Fruit fly (Drosophila melanogaster) whole organism, embryonic: Measurements from ENCODE around the gene RpS29.

Experiments used
- C15 ChIP-seq: fragments of 200-800 bp; sonication (Bioruptor generic); IDR thresholded peaks from 3 replicates; pipeline ENCODE4 v1.3.6; 2022; ENCODE audit warnings: missing biosample characterization, missing genetic modification characterization
- CG10147 ChIP-seq: fragments of 200-800 bp; sonication (Bioruptor generic); optimal IDR thresholded peaks from 2 replicates; lab custom pipeline; 2019; ENCODE audit warnings: missing biosample characterization, mild to moderate bottlenecking, missing genetic modification characterization, moderate library complexity
- CG10565 ChIP-seq: fragments of 200-800 bp; sonication (Bioruptor generic); optimal IDR thresholded peaks from 3 replicates; lab custom pipeline; 2016; ENCODE audit warnings: missing biosample characterization, mild to moderate bottlenecking, missing genetic modification characterization
- CG11247 ChIP-seq: fragments of 200-800 bp; sonication (Bioruptor generic); IDR thresholded peaks from 2 replicates; pipeline ENCODE4 v1.3.6; 2022; ENCODE audit warnings: missing biosample characterization, missing genetic modification characterization
- CG11560 ChIP-seq: fragments of 200-800 bp; sonication (Bioruptor generic); IDR thresholded peaks from 3 replicates; pipeline ENCODE4 v1.3.6; 2022; ENCODE audit warnings: missing biosample characterization, missing genetic modification characterization
- CG12391 ChIP-seq: fragments of 200-800 bp; sonication (Bioruptor generic); optimal IDR thresholded peaks from 3 replicates; lab custom pipeline; 2018; ENCODE audit warnings: missing biosample characterization, mild to moderate bottlenecking, missing genetic modification characterization, moderate library complexity
- CG12942 ChIP-seq: fragments of 200-800 bp; sonication (Bioruptor generic); optimal IDR thresholded peaks from 3 replicates; lab custom pipeline; 2016; ENCODE audit warnings: missing biosample characterization, missing genetic modification characterization
- CG17186 ChIP-seq: fragments of 200-800 bp; sonication (Bioruptor generic); optimal IDR thresholded peaks from 3 replicates; lab custom pipeline; 2017; ENCODE audit warnings: missing biosample characterization, missing genetic modification reagents, missing genetic modification characterization
- CG17361 ChIP-seq: fragments of 200-800 bp; sonication (Bioruptor generic); IDR thresholded peaks from 3 replicates; pipeline ENCODE4 v1.3.6; 2022; ENCODE audit warnings: missing biosample characterization, missing genetic modification characterization
- CG18262 ChIP-seq: fragments of 200-800 bp; optimal IDR thresholded peaks from 3 replicates; lab custom pipeline; 2019; ENCODE audit warnings: missing biosample characterization, mild to moderate bottlenecking, missing genetic modification characterization, moderate library complexity
- CG1832 ChIP-seq: fragments of 200-800 bp; sonication (Bioruptor generic); optimal IDR thresholded peaks from 2 replicates; lab custom pipeline; 2017; ENCODE audit warnings: missing biosample characterization, mild to moderate bottlenecking, missing genetic modification characterization, inconsistent platforms
- CG2120 ChIP-seq: fragments of 200-800 bp; sonication (Bioruptor generic); optimal IDR thresholded peaks from 3 replicates; lab custom pipeline; 2016; ENCODE audit warnings: missing biosample characterization, missing genetic modification characterization
- CG2678 ChIP-seq: fragments of 200-800 bp; sonication (Bioruptor generic); optimal IDR thresholded peaks from 3 replicates; lab custom pipeline; 2019; ENCODE audit warnings: missing biosample characterization, mild to moderate bottlenecking, missing genetic modification characterization, moderate library complexity
- CG2712 ChIP-seq: fragments of 200-800 bp; optimal IDR thresholded peaks from 3 replicates; lab custom pipeline; 2019; ENCODE audit warnings: missing biosample characterization, mild to moderate bottlenecking, missing genetic modification characterization, moderate library complexity
- CG31388 ChIP-seq: fragments of 200-800 bp; sonication (Bioruptor generic); optimal IDR thresholded peaks from 2 replicates; lab custom pipeline; 2016; ENCODE audit warnings: missing biosample characterization, missing genetic modification characterization
- CG31441 ChIP-seq: fragments of 200-800 bp; sonication (Bioruptor generic); IDR thresholded peaks from 2 replicates; pipeline ENCODE4 v1.3.6; 2022; ENCODE audit warnings: missing biosample characterization, missing genetic modification characterization
- CG32772 ChIP-seq: fragments of 200-800 bp; sonication (Bioruptor generic); IDR thresholded peaks from 2 replicates; pipeline ENCODE4 v1.3.6; 2022; ENCODE audit warnings: missing biosample characterization, missing genetic modification characterization
- CG34422 ChIP-seq: fragments of 200-800 bp; sonication (Bioruptor generic); IDR thresholded peaks from 3 replicates; pipeline ENCODE4 v1.3.6; 2022; ENCODE audit warnings: missing biosample characterization, missing genetic modification characterization
- CG42726 ChIP-seq: fragments of 200-800 bp; sonication (Bioruptor generic); IDR thresholded peaks from 2 replicates; pipeline ENCODE4 v1.3.6; 2022; ENCODE audit warnings: missing biosample characterization, missing genetic modification characterization; ENCODE audit not compliant: partially characterized antibody
- CG4282 ChIP-seq: fragments of 200-800 bp; sonication (Bioruptor generic); optimal IDR thresholded peaks from 2 replicates; lab custom pipeline; 2016; ENCODE audit warnings: missing biosample characterization, missing genetic modification characterization
- CG4360 ChIP-seq: fragments of 200-800 bp; sonication (Bioruptor generic); IDR thresholded peaks from 2 replicates; pipeline ENCODE4 v1.3.6; 2022; ENCODE audit warnings: missing biosample characterization, missing genetic modification characterization
- CG4424 ChIP-seq: fragments of 200-800 bp; sonication (Bioruptor generic); optimal IDR thresholded peaks from 3 replicates; lab custom pipeline; 2016; ENCODE audit warnings: missing biosample characterization, missing genetic modification characterization
- CG5245 ChIP-seq: fragments of 200-800 bp; sonication (Bioruptor generic); optimal IDR thresholded peaks from 3 replicates; lab custom pipeline; 2016; ENCODE audit warnings: missing biosample characterization, missing genetic modification characterization
- CG5953 ChIP-seq: fragments of 200-800 bp; sonication (Bioruptor generic); IDR thresholded peaks from 2 replicates; pipeline ENCODE4 v1.3.6; 2022; ENCODE audit warnings: missing biosample characterization, missing genetic modification characterization
- CG7745 ChIP-seq: fragments of 200-800 bp; sonication (Bioruptor generic); optimal IDR thresholded peaks from 2 replicates; lab custom pipeline; 2018; ENCODE audit warnings: missing biosample characterization, mild to moderate bottlenecking, missing genetic modification characterization, moderate library complexity
- CG9876 ChIP-seq: fragments of 200-800 bp; sonication (Bioruptor generic); optimal IDR thresholded peaks from 2 replicates; lab custom pipeline; 2016; ENCODE audit warnings: missing biosample characterization, missing genetic modification characterization
- CrebB ChIP-seq: fragments of 200-800 bp; sonication (Bioruptor generic); optimal IDR thresholded peaks from 3 replicates; lab custom pipeline; 2018; ENCODE audit warnings: missing biosample characterization, mild to moderate bottlenecking, missing genetic modification characterization
- H2.0 ChIP-seq: fragments of 200-800 bp; sonication (Bioruptor generic); IDR thresholded peaks from 2 replicates; pipeline ENCODE4 v1.3.6; 2022; ENCODE audit warnings: missing biosample characterization, missing genetic modification characterization
- Hr51 ChIP-seq, 2 experiments: fragments of 200-800 bp; sonication (Bioruptor generic); optimal IDR thresholded peaks; 2 replicates in 1 of 2; 3 replicates in 1 of 2; lab custom pipeline; 2016 to 2018; ENCODE audit warnings: missing biosample characterization in 2 of 2, missing genetic modification characterization in 2 of 2, mild to moderate bottlenecking in 1 of 2, moderate library complexity in 1 of 2
- Jarid2 ChIP-seq: fragments of 200-800 bp; sonication (Bioruptor generic); optimal IDR thresholded peaks from 3 replicates; lab custom pipeline; 2017; ENCODE audit warnings: mild to moderate bottlenecking, missing biosample characterization, missing genetic modification reagents, missing genetic modification characterization
- Mad ChIP-seq: fragments of 200-800 bp; sonication (Bioruptor generic); optimal IDR thresholded peaks from 2 replicates; lab custom pipeline; 2016; ENCODE audit warnings: missing biosample characterization, missing genetic modification characterization
- Max ChIP-seq: fragments of 200-800 bp; sonication (Bioruptor generic); optimal IDR thresholded peaks from 2 replicates; lab custom pipeline; 2016; ENCODE audit warnings: missing biosample characterization, mild to moderate bottlenecking, missing genetic modification characterization
- NFAT ChIP-seq: fragments of 200-800 bp; sonication (Bioruptor generic); IDR thresholded peaks from 2 replicates; pipeline ENCODE4 v1.3.6; 2022; ENCODE audit warnings: missing biosample characterization, missing genetic modification characterization
- Nf-YB ChIP-seq: fragments of 200-800 bp; sonication (Bioruptor generic); optimal IDR thresholded peaks from 3 replicates; lab custom pipeline; 2019; ENCODE audit warnings: missing biosample characterization, mild to moderate bottlenecking, missing genetic modification characterization, moderate library complexity
- Ravus ChIP-seq: fragments of 200-800 bp; sonication (Bioruptor generic); IDR thresholded peaks from 2 replicates; pipeline ENCODE4 v1.3.6; 2022; ENCODE audit warnings: missing biosample characterization, missing genetic modification characterization
- az2 ChIP-seq: fragments of 200-800 bp; sonication (Bioruptor generic); optimal IDR thresholded peaks from 3 replicates; lab custom pipeline; 2016; ENCODE audit warnings: missing biosample characterization, missing genetic modification characterization
- crp ChIP-seq, 2 experiments: fragments of 200-800 bp; sonication (Bioruptor generic); optimal IDR thresholded peaks; 2 replicates in 1 of 2; 3 replicates in 1 of 2; lab custom pipeline; 2017; ENCODE audit warnings: missing biosample characterization in 2 of 2, missing genetic modification characterization in 2 of 2, mild to moderate bottlenecking in 1 of 2, moderate library complexity in 1 of 2
- dm ChIP-seq: fragments of 200-800 bp; sonication (Bioruptor generic); optimal IDR thresholded peaks from 3 replicates; lab custom pipeline; 2016; ENCODE audit warnings: missing biosample characterization, missing genetic modification characterization
- dmrt11E ChIP-seq: fragments of 200-800 bp; sonication (Bioruptor generic); optimal IDR thresholded peaks from 3 replicates; lab custom pipeline; 2018; ENCODE audit warnings: missing biosample characterization, mild to moderate bottlenecking, missing genetic modification characterization, moderate library complexity
- dysf ChIP-seq: fragments of 200-800 bp; sonication (Bioruptor generic); IDR thresholded peaks from 3 replicates; pipeline ENCODE4 v1.3.6; 2022; ENCODE audit warnings: missing biosample characterization, missing genetic modification characterization
- grn ChIP-seq: fragments of 200-800 bp; sonication (Bioruptor generic); optimal IDR thresholded peaks from 3 replicates; lab custom pipeline; 2017; ENCODE audit warnings: missing biosample characterization, missing genetic modification characterization
- ind ChIP-seq: fragments of 200-800 bp; sonication (Bioruptor generic); optimal IDR thresholded peaks from 3 replicates; lab custom pipeline; 2016; ENCODE audit warnings: missing biosample characterization, missing genetic modification characterization
- jigr1 ChIP-seq: fragments of 200-800 bp; sonication (Bioruptor generic); IDR thresholded peaks from 3 replicates; pipeline ENCODE4 v1.3.6; 2022; ENCODE audit warnings: missing biosample characterization, missing genetic modification characterization
- ken ChIP-seq: fragments of 200-800 bp; sonication (Bioruptor generic); IDR thresholded peaks from 3 replicates; pipeline ENCODE4 v1.3.6; 2022; ENCODE audit warnings: missing biosample characterization, missing genetic modification characterization
- lmd ChIP-seq: fragments of 200-800 bp; sonication (Bioruptor generic); IDR thresholded peaks from 2 replicates; pipeline ENCODE4 v1.3.6; 2022; ENCODE audit warnings: missing biosample characterization, missing genetic modification characterization
- luna ChIP-seq: fragments of 200-800 bp; sonication (Bioruptor generic); optimal IDR thresholded peaks from 2 replicates; lab custom pipeline; 2016; ENCODE audit warnings: missing biosample characterization, missing genetic modification characterization
- pb ChIP-seq: fragments of 200-800 bp; sonication (Bioruptor generic); optimal IDR thresholded peaks from 3 replicates; lab custom pipeline; 2016; ENCODE audit warnings: missing biosample characterization, missing genetic modification characterization
- slp2 ChIP-seq: fragments of 200-800 bp; sonication (Bioruptor generic); optimal IDR thresholded peaks from 2 replicates; lab custom pipeline; 2016; ENCODE audit warnings: missing biosample characterization, missing genetic modification characterization
- tio ChIP-seq: fragments of 200-800 bp; sonication (Bioruptor generic); optimal IDR thresholded peaks from 2 replicates; lab custom pipeline; 2017; ENCODE audit warnings: missing biosample characterization, missing genetic modification characterization, inconsistent platforms
- zf30C ChIP-seq: fragments of 200-800 bp; sonication (Bioruptor generic); optimal IDR thresholded peaks from 3 replicates; lab custom pipeline; 2018; ENCODE audit warnings: missing biosample characterization, mild to moderate bottlenecking, missing genetic modification characterization

The RpS29 gene

dm6 chr3R:9759360-9760191 lies 18.3 kb upstream of the RpS29 start, which contains the start of gene Mpi (continued):
- TF ChIP-seq pb (GFP tag; lab: Kevin White, UChicago): no peak
- TF ChIP-seq zf30C (GFP tag; lab: Kevin White, UChicago): no peak
- TF ChIP-seq CG17361 (GFP tag; lab: Robert Waterston, UW): no peak; the same call in 1 of the 3 replicates
- no peak for TF ChIP-seq tio (GFP tag; lab: Kevin White, UChicago)
- peak; percentile 7 for TF ChIP-seq ind
- no peak for TF ChIP-seq CG5245 (GFP tag; lab: Kevin White, UChicago)
- no peak for TF ChIP-seq CG2712 (tag; lab: Kevin White, UChicago)
- TF ChIP-seq CG1832 (GFP tag; lab: Kevin White, UChicago): no peak
- no peak for TF ChIP-seq luna (GFP tag; lab: Kevin White, UChicago)
- no peak for TF ChIP-seq grn (GFP tag; lab: Kevin White, UChicago)
- peak; percentile 29 for TF ChIP-seq CG12942 (GFP tag; lab: Kevin White, UChicago)
- TF ChIP-seq CG34422 (GFP tag; lab: Robert Waterston, UW): 0 out of 3 replicates have a peak, but pooled peaks have one; percentile 30
- no peak for TF ChIP-seq CG9876 (GFP tag; lab: Kevin White, UChicago)
- no peak for TF ChIP-seq Nf-YB
- no peak for TF ChIP-seq dm (GFP tag; lab: Kevin White, UChicago)
- peak; percentile 50 for TF ChIP-seq CG12391
- peak; percentile 1 for TF ChIP-seq CG7745 (tag; lab: Kevin White, UChicago)
- TF ChIP-seq Jarid2 (GFP tag; lab: Kevin White, UChicago): no peak
- no peak for TF ChIP-seq CG17186 (GFP tag; lab: Kevin White, UChicago)
- TF ChIP-seq CG2678 (tag; lab: Kevin White, UChicago): no peak
- TF ChIP-seq CG4360 (GFP tag; lab: Robert Waterston, UW): no peak
- peak; percentile 55 for TF ChIP-seq CG2120 (GFP tag; lab: Kevin White, UChicago)
- no peak for TF ChIP-seq CG5953 (GFP tag; lab: Robert Waterston, UW)
- peak; percentile 37 for TF ChIP-seq az2 (GFP tag; lab: Kevin White, UChicago)
- TF ChIP-seq CG11560: no peak
- TF ChIP-seq crp (GFP tag; optimal IDR thresholded peaks at IDR 0.05; lab: Kevin White, UChicago): peak in 1 of 2 experiments; percentile 79
- no peak for TF ChIP-seq Ravus (GFP tag; lab: Robert Waterston, UW)
- TF ChIP-seq ken: no peak
- TF ChIP-seq CG31388: no peak
- peak; percentile 17; the same call in 1 of the 3 replicates for TF ChIP-seq dysf
- no peak for TF ChIP-seq CG10147 (GFP tag; lab: Kevin White, UChicago)
- no peak for TF ChIP-seq CG4282 (GFP tag; lab: Kevin White, UChicago)
- TF ChIP-seq slp2 (GFP tag; lab: Kevin White, UChicago): no peak
- no peak for TF ChIP-seq CG18262 (tag; lab: Kevin White, UChicago)
- TF ChIP-seq CG32772 (GFP tag; lab: Robert Waterston, UW): no peak
- TF ChIP-seq CrebB (tag; lab: Kevin White, UChicago): peak; percentile 25
- TF ChIP-seq NFAT: 0 out of 2 replicates have a peak, but pooled peaks have one; percentile 10
- TF ChIP-seq C15: no peak
- no peak for TF ChIP-seq CG10565 (GFP tag; lab: Kevin White, UChicago)
- TF ChIP-seq Max (GFP tag; lab: Kevin White, UChicago): peak; percentile 70
- TF ChIP-seq Hr51 (GFP tag; optimal IDR thresholded peaks at IDR 0.05; lab: Kevin White, UChicago): no peak
- no peak for TF ChIP-seq Mad
- TF ChIP-seq CG11247 (GFP tag; lab: Robert Waterston, UW): 0 out of 2 replicates have a peak, but pooled peaks have one; percentile 17
- peak; percentile 49 for TF ChIP-seq dmrt11E (tag; lab: Kevin White, UChicago)
- TF ChIP-seq CG31441 (GFP tag; lab: Robert Waterston, UW): no peak
- TF ChIP-seq CG4424 (GFP tag; lab: Kevin White, UChicago): peak; percentile 27
- TF ChIP-seq CG42726 (GFP tag; lab: Robert Waterston, UW): no peak
- no peak for TF ChIP-seq H2.0 (GFP tag; lab: Robert Waterston, UW)
- TF ChIP-seq lmd (GFP tag; lab: Robert Waterston, UW): peak; percentile 17; the same call in 1 of the 2 replicates
- no peak for TF ChIP-seq jigr1
